Worm (Caenorhabditis elegans) whole organism, late embryonic: ENCODE measurements around the gene lin-45.

Experiments used
- F13H6.1 ChIP-seq: sonication (generic microtip); optimal IDR thresholded peaks from 2 replicates; lab custom pipeline; 2016; ENCODE audit warnings: missing genetic modification characterization, missing compliant biosample characterization
- ama-1 ChIP-seq: fragments of 150-350 bp; optimal IDR thresholded peaks from 2 replicates; lab custom pipeline; 2014
- ceh-31 ChIP-seq: sonication (generic microtip); optimal IDR thresholded peaks from 2 replicates; lab custom pipeline; 2016; ENCODE audit warnings: missing genetic modification characterization, missing compliant biosample characterization
- ceh-9 ChIP-seq: sonication (generic microtip); optimal IDR thresholded peaks from 2 replicates; lab custom pipeline; 2016; ENCODE audit warnings: mild to moderate bottlenecking, missing genetic modification characterization, inconsistent platforms, missing compliant biosample characterization
- dmd-4 ChIP-seq: sonication (generic microtip); optimal IDR thresholded peaks from 2 replicates; lab custom pipeline; 2016; ENCODE audit warnings: borderline replicate concordance, missing genetic modification characterization, missing compliant biosample characterization
- fax-1 ChIP-seq: sonication (generic microtip); optimal IDR thresholded peaks from 2 replicates; lab custom pipeline; 2016; ENCODE audit warnings: missing genotype, missing genetic modification characterization, missing compliant biosample characterization
- fkh-10 ChIP-seq: fragments of 150-350 bp; optimal IDR thresholded peaks from 2 replicates; lab custom pipeline; 2014; ENCODE audit warnings: missing biosample characterization, missing genetic modification reagents, missing genetic modification characterization
- hlh-30 ChIP-seq: sonication (generic microtip); optimal IDR thresholded peaks from 2 replicates; lab custom pipeline; 2017; ENCODE audit warnings: antibody characterized with exemption, missing genetic modification characterization, missing compliant biosample characterization; ENCODE audit not compliant: insufficient read depth
- pag-3 ChIP-seq: sonication (generic microtip); optimal IDR thresholded peaks from 2 replicates; lab custom pipeline; 2016; ENCODE audit warnings: missing compliant biosample characterization, missing genetic modification characterization, borderline replicate concordance
- sox-4 ChIP-seq: sonication (generic microtip); optimal IDR thresholded peaks from 2 replicates; lab custom pipeline; 2017; ENCODE audit warnings: mild to moderate bottlenecking, missing genetic modification characterization, inconsistent platforms, missing compliant biosample characterization
- tbx-2 ChIP-seq: sonication (generic microtip); optimal IDR thresholded peaks from 2 replicates; lab custom pipeline; 2016; ENCODE audit warnings: missing genetic modification characterization, missing compliant biosample characterization
- unc-55 ChIP-seq: sonication (generic microtip); optimal IDR thresholded peaks from 2 replicates; lab custom pipeline; 2017; ENCODE audit warnings: missing biosample characterization, missing genetic modification reagents, missing genetic modification characterization

DNA sequence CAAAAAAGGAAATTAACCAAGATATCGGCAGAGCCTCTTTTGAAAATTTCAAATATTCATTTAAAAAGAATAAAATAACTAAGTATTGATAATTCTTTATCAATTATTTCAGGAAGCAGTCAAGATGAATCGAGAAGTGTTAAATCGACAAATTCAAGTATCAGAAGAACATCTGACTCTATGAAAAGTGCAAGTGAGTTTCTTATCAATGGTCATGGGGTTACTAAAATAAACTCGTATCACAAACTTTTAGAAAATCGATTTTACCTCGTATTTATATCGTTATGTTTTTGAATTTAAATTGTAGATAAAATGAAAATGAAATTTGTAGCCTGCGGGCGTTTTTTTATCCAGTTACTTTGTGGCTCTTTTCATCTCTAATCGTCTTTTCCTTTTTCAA lies 23.2 kb upstream of the lin-45 start:
- no peak for TF ChIP-seq tbx-2 (tag; lab: Kevin White, UChicago)
- TF ChIP-seq ceh-9, result no peak
- TF ChIP-seq dmd-4 (tag; lab: Kevin White, UChicago), result no peak
- TF ChIP-seq sox-4, result no peak
- no peak for TF ChIP-seq fax-1 (tag; lab: Kevin White, UChicago)
- TF ChIP-seq F13H6.1 (tag; lab: Kevin White, UChicago), result no peak
- no peak for TF ChIP-seq ceh-31
- TF ChIP-seq unc-55 (GFP tag; lab: Kevin White, UChicago), result no peak
- TF ChIP-seq fkh-10 (GFP tag; lab: Kevin White, UChicago), result no peak
- TF ChIP-seq ama-1 (lab: Kevin White, UChicago), result no peak
- no peak for TF ChIP-seq pag-3 (tag; lab: Kevin White, UChicago)
- TF ChIP-seq hlh-30 (tag; lab: Kevin White, UChicago), result no peak
